Worm (Caenorhabditis elegans) whole organism, L3 larva: Measurements from ENCODE around the gene marc-5.

Experiments
- R02D3.7 ChIP-seq: fragments of 150-350 bp; optimal IDR thresholded peaks from 2 replicates; lab custom pipeline; 2014; ENCODE audit warnings: missing biosample characterization, missing genetic modification characterization
- ceh-16 ChIP-seq: sonication (generic microtip); optimal IDR thresholded peaks from 2 replicates; lab custom pipeline; 2017; ENCODE audit warnings: missing biosample characterization, missing genetic modification characterization
- ceh-28 ChIP-seq: fragments of 150-350 bp; optimal IDR thresholded peaks from 2 replicates; lab custom pipeline; 2014; ENCODE audit warnings: missing biosample characterization, missing genetic modification reagents, missing genetic modification characterization
- daf-12 ChIP-seq: fragments of 150-350 bp; optimal IDR thresholded peaks from 2 replicates; lab custom pipeline; 2014; ENCODE audit warnings: missing biosample characterization, missing genetic modification reagents, missing genetic modification characterization
- egl-27 ChIP-seq: sonication (generic microtip); optimal IDR thresholded peaks from 4 replicates; lab custom pipeline; 2017; ENCODE audit warnings: missing biosample characterization, missing genetic modification reagents, missing genetic modification characterization
- egl-5 ChIP-seq: fragments of 150-350 bp; optimal IDR thresholded peaks from 2 replicates; lab custom pipeline; 2017; ENCODE audit warnings: missing biosample characterization, missing genetic modification reagents, missing genetic modification characterization, inconsistent platforms
- elt-1 ChIP-seq: fragments of 150-350 bp; optimal IDR thresholded peaks from 2 replicates; lab custom pipeline; 2014; ENCODE audit warnings: missing biosample characterization, missing genetic modification characterization
- elt-2 ChIP-seq: sonication (generic microtip); optimal IDR thresholded peaks from 2 replicates; lab custom pipeline; 2016; ENCODE audit warnings: missing genetic modification reagents, mild to moderate bottlenecking, missing genetic modification characterization, missing compliant biosample characterization
- fkh-10 ChIP-seq: sonication (generic microtip); optimal IDR thresholded peaks from 2 replicates; lab custom pipeline; 2017; ENCODE audit warnings: missing biosample characterization, missing genetic modification reagents, missing genetic modification characterization
- fkh-2 ChIP-seq: fragments of 150-350 bp; optimal IDR thresholded peaks from 2 replicates; lab custom pipeline; 2014; ENCODE audit warnings: missing biosample characterization, missing genetic modification reagents, missing genetic modification characterization
- fos-1 ChIP-seq: fragments of 150-350 bp; optimal IDR thresholded peaks from 2 replicates; lab custom pipeline; 2014; ENCODE audit warnings: missing biosample characterization, missing genetic modification characterization
- jun-1 ChIP-seq: fragments of 150-350 bp; optimal IDR thresholded peaks from 2 replicates; lab custom pipeline; 2014; ENCODE audit warnings: missing biosample characterization, missing genetic modification reagents, missing genetic modification characterization
- lin-15B ChIP-seq: fragments of 150-350 bp; optimal IDR thresholded peaks from 2 replicates; lab custom pipeline; 2014; ENCODE audit warnings: missing biosample characterization, missing genetic modification characterization
- lin-39 ChIP-seq: fragments of 150-350 bp; optimal IDR thresholded peaks from 2 replicates; lab custom pipeline; 2018; ENCODE audit warnings: missing biosample characterization, missing genetic modification reagents, missing genetic modification characterization
- mml-1 ChIP-seq: fragments of 150-350 bp; sonication (generic microtip); optimal IDR thresholded peaks from 3 replicates; lab custom pipeline; 2014; ENCODE audit warnings: missing biosample characterization, missing genetic modification characterization
- nfya-1 ChIP-seq: sonication (generic microtip); optimal IDR thresholded peaks from 2 replicates; lab custom pipeline; 2017; ENCODE audit warnings: missing genetic modification characterization, mild to moderate bottlenecking, missing compliant biosample characterization, antibody characterized with exemption, moderate library complexity; ENCODE audit not compliant: insufficient read depth
- nhr-11 ChIP-seq: fragments of 150-350 bp; optimal IDR thresholded peaks from 2 replicates; lab custom pipeline; 2014; ENCODE audit warnings: missing biosample characterization, missing genetic modification characterization
- nhr-12 ChIP-seq: fragments of 150-350 bp; optimal IDR thresholded peaks from 2 replicates; lab custom pipeline; 2014; ENCODE audit warnings: missing biosample characterization, missing genetic modification characterization
- nhr-237 ChIP-seq: fragments of 150-350 bp; optimal IDR thresholded peaks from 2 replicates; lab custom pipeline; 2014; ENCODE audit warnings: missing biosample characterization, missing genetic modification characterization
- nhr-25 ChIP-seq: sonication (generic microtip); optimal IDR thresholded peaks from 2 replicates; lab custom pipeline; 2017; ENCODE audit warnings: missing biosample characterization, missing genetic modification characterization
- nhr-43 ChIP-seq: sonication (generic microtip); optimal IDR thresholded peaks from 2 replicates; lab custom pipeline; 2016; ENCODE audit warnings: mild to moderate bottlenecking, missing genetic modification characterization, missing compliant biosample characterization; ENCODE audit not compliant: poor library complexity, severe bottlenecking
- nhr-67 ChIP-seq: fragments of 150-350 bp; optimal IDR thresholded peaks from 2 replicates; lab custom pipeline; 2014; ENCODE audit warnings: missing biosample characterization, missing genetic modification characterization
- nhr-76 ChIP-seq: fragments of 150-350 bp; sonication (generic microtip); optimal IDR thresholded peaks from 5 replicates; lab custom pipeline; 2014; ENCODE audit warnings: missing biosample characterization, missing genetic modification characterization
- nhr-77 ChIP-seq: fragments of 150-350 bp; optimal IDR thresholded peaks from 2 replicates; lab custom pipeline; 2014; ENCODE audit warnings: missing biosample characterization, missing genetic modification characterization
- pha-4 ChIP-seq: fragments of 150-350 bp; optimal IDR thresholded peaks from 2 replicates; lab custom pipeline; 2014; ENCODE audit warnings: missing biosample characterization, missing genetic modification reagents, missing genetic modification characterization
- pqm-1 ChIP-seq: fragments of 150-350 bp; optimal IDR thresholded peaks from 2 replicates; lab custom pipeline; 2017; ENCODE audit warnings: missing biosample characterization, missing genetic modification characterization, inconsistent platforms
- sea-2 ChIP-seq: fragments of 150-350 bp; sonication (generic microtip); optimal IDR thresholded peaks from 4 replicates; lab custom pipeline; 2014; ENCODE audit warnings: missing biosample characterization, missing genetic modification reagents, missing genetic modification characterization
- unc-39 ChIP-seq: sonication (generic microtip); optimal IDR thresholded peaks from 4 replicates; lab custom pipeline; 2017; ENCODE audit warnings: missing biosample characterization, missing genetic modification characterization
- unc-62 ChIP-seq: fragments of 150-350 bp; sonication (generic microtip); optimal IDR thresholded peaks from 4 replicates; lab custom pipeline; 2014; ENCODE audit warnings: missing biosample characterization, missing genetic modification reagents, missing genetic modification characterization
- ztf-11 ChIP-seq: fragments of 150-350 bp; optimal IDR thresholded peaks from 2 replicates; lab custom pipeline; 2014; ENCODE audit warnings: missing biosample characterization, missing genetic modification characterization
- ztf-4 ChIP-seq: fragments of 150-350 bp; optimal IDR thresholded peaks from 2 replicates; lab custom pipeline; 2014; ENCODE audit warnings: missing biosample characterization, missing genetic modification characterization

Gene marc-5

ce11 chrII:12380888-12381287, 1.6 kb upstream of the marc-5 start:
- TF ChIP-seq nhr-25 (tag; lab: Kevin White, UChicago), result no peak
- TF ChIP-seq nhr-76 (tag; lab: Kevin White, UChicago), result no peak

- peak; percentile 77 for TF ChIP-seq pha-4 (tag; lab: Kevin White, UChicago)
- TF ChIP-seq ceh-16 (tag; lab: Kevin White, UChicago), result no peak
- no peak for TF ChIP-seq mml-1 (tag; lab: Kevin White, UChicago)
- peak; percentile 5 for TF ChIP-seq nfya-1 (tag; lab: Kevin White, UChicago)
- peak; percentile 52 for TF ChIP-seq lin-39 (tag; lab: Kevin White, UChicago)
- no peak for TF ChIP-seq R02D3.7 (tag; lab: Kevin White, UChicago)
- no peak for TF ChIP-seq fkh-10 (GFP tag; lab: Kevin White, UChicago)
- no peak for TF ChIP-seq nhr-12 (tag; lab: Kevin White, UChicago)
- TF ChIP-seq nhr-77 (tag; lab: Kevin White, UChicago), result no peak
- TF ChIP-seq elt-1 (tag; lab: Kevin White, UChicago), result no peak
- no peak for TF ChIP-seq ztf-4
- no peak for TF ChIP-seq fos-1 (tag; lab: Kevin White, UChicago)
- no peak for TF ChIP-seq elt-2 (tag; lab: Kevin White, UChicago)
- TF ChIP-seq unc-39, result no peak
- TF ChIP-seq nhr-25 (tag; lab: Kevin White, UChicago), result no peak
- no peak for TF ChIP-seq unc-62 (GFP tag; lab: Kevin White, UChicago)
- TF ChIP-seq pqm-1 (tag; lab: Kevin White, UChicago), result no peak
- no peak for TF ChIP-seq nhr-67 (tag; lab: Kevin White, UChicago)
- TF ChIP-seq fkh-2 (tag; lab: Kevin White, UChicago), result no peak
- no peak for TF ChIP-seq nhr-43 (tag; lab: Kevin White, UChicago)
- peak; percentile 79 for TF ChIP-seq egl-5 (tag; lab: Kevin White, UChicago)
- TF ChIP-seq lin-15B (tag; lab: Kevin White, UChicago), result no peak
These were observed 537 bp downstream of the marc-5 start for ce11 chrII:12378793-12379192.

ce11 chrII:12373921-12374320, 5.4 kb downstream of the marc-5 start:
- TF ChIP-seq nfya-1 (tag; lab: Kevin White, UChicago) (peak; percentile 8), elt-1 (tag; lab: Kevin White, UChicago) (no peak)
- TF ChIP-seq, all 47 proteins: peak for 1

ce11 chrII:12369202-12369601, 10.1 kb downstream of the marc-5 start:
- TF ChIP-seq jun-1 (no peak), nhr-77 (tag; lab: Kevin White, UChicago) (no peak), nhr-43 (tag; lab: Kevin White, UChicago) (no peak), unc-62 (GFP tag; lab: Kevin White, UChicago) (no peak), ceh-16 (tag; lab: Kevin White, UChicago) (no peak), egl-27 (tag; lab: Kevin White, UChicago) (no peak), nhr-237 (no peak), pha-4 (tag; lab: Kevin White, UChicago) (no peak), nhr-11 (no peak), sea-2 (GFP tag; lab: Kevin White, UChicago) (no peak), unc-39 (no peak), nfya-1 (tag; lab: Kevin White, UChicago) (no peak)

ce11 chrII:12362262-12362661, 17.1 kb downstream of the marc-5 start:
- no peak for TF ChIP-seq fkh-10 (GFP tag; lab: Kevin White, UChicago)
- TF ChIP-seq ztf-4, result no peak
- no peak for TF ChIP-seq fkh-2 (tag; lab: Kevin White, UChicago)
- no peak for TF ChIP-seq ztf-11
- TF ChIP-seq mml-1 (tag; lab: Kevin White, UChicago), result no peak
- no peak for TF ChIP-seq ceh-28 (tag; lab: Kevin White, UChicago)

- TF ChIP-seq nhr-77 (tag; lab: Kevin White, UChicago), result no peak
- TF ChIP-seq ceh-16 (tag; lab: Kevin White, UChicago), result no peak
- no peak for TF ChIP-seq daf-12 (tag; lab: Kevin White, UChicago)
These were observed 25.5 kb downstream of the marc-5 start for ce11 chrII:12353816-12354215.
